Worm (Caenorhabditis elegans): ENCODE results near the gene lir-3.
A peak's percentile ranks its signal among the peaks of the same experiment; 100 is the strongest.

lir-3 gene

ce11 chrII:11149866-11150685 is 34.5 kb downstream of the lir-3 start:
- TF ChIP-seq B0261.1 (tag; optimal IDR thresholded peaks at IDR 0.05) (peak; percentile 12), Y53G8AR.9 (GFP tag; conservative IDR thresholded peaks at IDR 0.05) (peak; percentile 95), ccch-3 (GFP tag; optimal IDR thresholded peaks at IDR 0.05) (no peak), nfyb-1 (GFP tag; IDR thresholded peaks at IDR 0.05) (peak; percentile 89), ceh-91 (GFP tag; IDR thresholded peaks at IDR 0.05) (no peak), let-526 (GFP tag; IDR thresholded peaks at IDR 0.05) (peak; percentile 71), fkh-3 (tag; optimal IDR thresholded peaks at IDR 0.05) (peak; percentile 19), attf-6 (GFP tag; IDR thresholded peaks at IDR 0.05) (0 out of 2 replicates have a peak, but pooled peaks have one; percentile 10), mcd-1 (GFP tag; IDR thresholded peaks at IDR 0.05) (peak; percentile 63), Y95B8A.8 (GFP tag; IDR thresholded peaks at IDR 0.05) (peak; percentile 87), egl-18 (GFP tag; IDR thresholded peaks at IDR 0.05) (no peak), C06A6.2 (GFP tag; conservative IDR thresholded peaks at IDR 0.05) (peak; percentile 56; the same call in 1 of the 2 replicates), lin-40 (tag; optimal IDR thresholded peaks at IDR 0.05) (peak; percentile 10), chd-7 (tag; optimal IDR thresholded peaks at IDR 0.05) (peak; percentile 76), cebp-1 (GFP tag; IDR thresholded peaks at IDR 0.05) (peak; percentile 46; the same call in 1 of the 2 replicates), cebp-1 (tag; optimal IDR thresholded peaks at IDR 0.05) (peak; percentile 76), madf-6 (GFP tag; IDR thresholded peaks at IDR 0.05) (no peak; the same call in 1 of the 2 replicates), F22D6.2 (tag; optimal IDR thresholded peaks at IDR 0.05) (peak; percentile 17), cebp-2 (GFP tag; IDR thresholded peaks at IDR 0.05) (0 out of 2 replicates have a peak, but pooled peaks have one; percentile 29), madf-3 (GFP tag; IDR thresholded peaks at IDR 0.05) (peak; percentile 77), repo-1 (tag; optimal IDR thresholded peaks at IDR 0.05) (peak; percentile 91), lin-26 (GFP tag; IDR thresholded peaks at IDR 0.05) (0 out of 2 replicates have a peak, but pooled peaks have one; percentile 32), ceh-79 (tag; optimal IDR thresholded peaks at IDR 0.05) (no peak), aptf-2 (GFP tag; conservative IDR thresholded peaks at IDR 0.05) (no peak), tlf-1 (GFP tag; optimal IDR thresholded peaks at IDR 0.05) (peak; percentile 90), B0035.1 (tag; optimal IDR thresholded peaks at IDR 0.05) (peak; percentile 26), nhr-90 (tag; optimal IDR thresholded peaks at IDR 0.05) (peak; percentile 53), nhr-80 (tag; optimal IDR thresholded peaks at IDR 0.05) (peak; percentile 24), bed-2 (GFP tag; IDR thresholded peaks at IDR 0.05) (no peak), ztf-25 (GFP tag; IDR thresholded peaks at IDR 0.05) (0 out of 2 replicates have a peak, but pooled peaks have one; percentile 10), gei-17 (GFP tag; optimal IDR thresholded peaks at IDR 0.05) (peak; percentile 48), T26A5.8 (tag; optimal IDR thresholded peaks at IDR 0.05) (no peak), attf-5 (GFP tag; optimal IDR thresholded peaks at IDR 0.05) (peak; percentile 8), let-607 (tag; optimal IDR thresholded peaks at IDR 0.05) (peak; percentile 32 to 64), hmg-1.2 (GFP tag; IDR thresholded peaks at IDR 0.05) (0 out of 2 replicates have a peak, but pooled peaks have one; percentile 31), ceh-27 (GFP tag; optimal IDR thresholded peaks at IDR 0.05) (no peak), somi-1 (GFP tag; optimal IDR thresholded peaks at IDR 0.05) (no peak), egl-44 (GFP tag; IDR thresholded peaks at IDR 0.05) (peak; percentile 40; the same call in 1 of the 2 replicates), ets-4 (GFP tag; optimal IDR thresholded peaks at IDR 0.05) (peak; percentile 12), B0336.3 (GFP tag; IDR thresholded peaks at IDR 0.05) (peak; percentile 95), F10E7.11 (tag; optimal IDR thresholded peaks at IDR 0.05) (peak; percentile 52), hlh-12 (tag; optimal IDR thresholded peaks at IDR 0.05) (no peak), snpc-4 (GFP tag; optimal IDR thresholded peaks at IDR 0.05) (no peak), snpc-4 (tag; optimal IDR thresholded peaks at IDR 0.05) (peak in 3 of 4 experiments; percentile 10 to 17 (median 16)), Y56A3A.18 (GFP tag; IDR thresholded peaks at IDR 0.05) (peak; percentile 91), ztf-22 (GFP tag; optimal IDR thresholded peaks at IDR 0.05) (peak; percentile 73), F37B4.10 (GFP tag; IDR thresholded peaks at IDR 0.05) (no peak)
